Worm (Caenorhabditis elegans) whole organism, L1 larva: ENCODE data around the gene F40F8.1.

Source experiments
- C34B4.2 ChIP-seq: sonication (generic microtip); optimal IDR thresholded peaks from 2 replicates; lab custom pipeline; 2017; ENCODE audit warnings: mild to moderate bottlenecking, missing genetic modification characterization, missing compliant biosample characterization
- ceh-82 ChIP-seq, 3 experiments: fragments of 150-350 bp in 1 of 3; sonication (generic microtip) in 2 of 3; optimal IDR thresholded peaks; 2 replicates each; lab custom pipeline; 2014 to 2017; ENCODE audit warnings: missing biosample characterization in 3 of 3, missing genetic modification characterization in 3 of 3
- nhr-20 ChIP-seq: sonication (generic microtip); optimal IDR thresholded peaks from 2 replicates; lab custom pipeline; 2016; ENCODE audit warnings: mild to moderate bottlenecking, missing genetic modification characterization, missing compliant biosample characterization

ce11 chrII:11092413-11092812, 35.1 kb upstream of the F40F8.1 start, which contains the start of gene rpl-42:
- TF ChIP-seq ceh-82 (tag; optimal IDR thresholded peaks at IDR 0.05; lab: Kevin White, UChicago) (no peak), nhr-20 (tag; lab: Kevin White, UChicago) (no peak), C34B4.2 (no peak)
